Fruit fly (Drosophila melanogaster) whole organism, wandering third instar larva: Measurements from ENCODE around the gene Apc.

Experiments used
- Abd-B ChIP-seq: fragments of >200 bp; optimal IDR thresholded peaks from 2 replicates; lab custom pipeline; 2017; ENCODE audit warnings: missing biosample characterization, missing genetic modification characterization
- lola ChIP-seq: fragments of >200 bp; optimal IDR thresholded peaks from 2 replicates; lab custom pipeline; 2017; ENCODE audit warnings: missing biosample characterization, missing genetic modification characterization
- pan ChIP-seq: fragments of >200 bp; optimal IDR thresholded peaks from 2 replicates; lab custom pipeline; 2017
- psq ChIP-seq: fragments of 200-800 bp; sonication (Bioruptor generic); optimal IDR thresholded peaks from 3 replicates; lab custom pipeline; 2017; ENCODE audit warnings: missing biosample characterization, mild to moderate bottlenecking, missing genetic modification characterization, moderate library complexity
- sage ChIP-seq: fragments of 200-800 bp; sonication (Bioruptor generic); optimal IDR thresholded peaks from 2 replicates; lab custom pipeline; 2016; ENCODE audit warnings: missing biosample characterization, mild to moderate bottlenecking, missing genetic modification characterization
- tai ChIP-seq: sonication (Bioruptor generic); optimal IDR thresholded peaks from 2 replicates; lab custom pipeline; 2016; ENCODE audit warnings: missing biosample characterization, missing genetic modification characterization

- TF ChIP-seq Abd-B (no peak), lola (GFP tag; lab: Kevin White, UChicago) (no peak), sage (GFP tag; lab: Kevin White, UChicago) (no peak), psq (GFP tag; lab: Kevin White, UChicago) (no peak), pan (no peak), tai (no peak)
These were observed 2.6 kb downstream of the Apc start for dm6 chr3R:28841968-28842367.
